Worm (Caenorhabditis elegans) whole organism, young adult: ENCODE results near the gene F44F4.3.

Source experiments
- K11D2.4 ChIP-seq: fragments of 200-800 bp; sonication (Bioruptor generic); IDR thresholded peaks from 2 replicates; pipeline ENCODE4 v1.3.6; 2022; ENCODE audit warnings: missing genetic modification reagents, missing genetic modification characterization, missing compliant biosample characterization
- let-526 ChIP-seq: fragments of 200-800 bp; sonication (Bioruptor generic); IDR thresholded peaks from 2 replicates; pipeline ENCODE4 v1.3.6; 2022; ENCODE audit warnings: missing genetic modification reagents, missing genetic modification characterization, missing compliant biosample characterization
- snpc-3.4 ChIP-seq: sonication (generic microtip); optimal IDR thresholded peaks from 2 replicates; lab custom pipeline; 2017; ENCODE audit warnings: missing genetic modification characterization, mild to moderate bottlenecking, missing compliant biosample characterization, antibody characterized with exemption, moderate library complexity, missing genotype, missing genetic modification reagents
- unc-130 ChIP-seq: sonication (generic microtip); optimal IDR thresholded peaks from 2 replicates; lab custom pipeline; 2016; ENCODE audit warnings: missing genetic modification reagents, missing genetic modification characterization, missing compliant biosample characterization

ce11 chrII:10834717-10835116, 51.0 kb downstream of the F44F4.3 start:
- TF ChIP-seq let-526 (GFP tag; lab: Robert Waterston, UW) = no peak
- TF ChIP-seq unc-130 = no peak
- TF ChIP-seq K11D2.4 (GFP tag; lab: Robert Waterston, UW) = no peak
- TF ChIP-seq snpc-3.4 (tag; lab: Kevin White, UChicago) = no peak
